Comparison of ENCODE assay signal across 1 fruit fly cellular context in genomic region chr3R:10311076-10311744, dm6.
TF ChIP-seq lines count a peak whose summit lies in the region.

TSS of gene CG6293 (minus strand) at chr3R:10311613.

TF ChIP-seq in whole organism, embryonic, 481 proteins besides CTCF, POLR2A, EP300 and RAD21 (continued from another document):
- no peak for TF ChIP-seq Lpt (GFP tag; optimal IDR thresholded peaks at IDR 0.05; lab: Kevin White, UChicago)
- no peak for TF ChIP-seq CG12391 (tag; optimal IDR thresholded peaks at IDR 0.05; lab: Kevin White, UChicago)
- TF ChIP-seq H2.0 (GFP tag; IDR thresholded peaks at IDR 0.05; lab: Robert Waterston, UW): no peak
- no peak for TF ChIP-seq CG3847 (GFP tag; IDR thresholded peaks at IDR 0.05; lab: Robert Waterston, UW)
- TF ChIP-seq Hmx (GFP tag; optimal IDR thresholded peaks at IDR 0.05; lab: Kevin White, UChicago): no peak
- no peak for TF ChIP-seq luna (GFP tag; optimal IDR thresholded peaks at IDR 0.05; lab: Kevin White, UChicago)
- TF ChIP-seq Bteb2 (GFP tag; optimal IDR thresholded peaks at IDR 0.05; lab: Kevin White, UChicago): no peak
- no peak for TF ChIP-seq chn (GFP tag; optimal IDR thresholded peaks at IDR 0.05; lab: Kevin White, UChicago)
- no peak for TF ChIP-seq Blimp-1 (GFP tag; optimal IDR thresholded peaks at IDR 0.05; lab: Kevin White, UChicago)
- no peak for TF ChIP-seq bigmax (GFP tag; optimal IDR thresholded peaks at IDR 0.05; lab: Kevin White, UChicago)
- no peak for TF ChIP-seq gce (GFP tag; IDR thresholded peaks at IDR 0.05; lab: Robert Waterston, UW)
- no peak for TF ChIP-seq CG2120 (GFP tag; optimal IDR thresholded peaks at IDR 0.05; lab: Kevin White, UChicago)
- no peak for TF ChIP-seq CG4820 (GFP tag; optimal IDR thresholded peaks at IDR 0.05; lab: Kevin White, UChicago)
- TF ChIP-seq CG12155 (GFP tag; optimal IDR thresholded peaks at IDR 0.05; lab: Kevin White, UChicago): no peak
- TF ChIP-seq cad (GFP tag; optimal IDR thresholded peaks at IDR 0.05; lab: Kevin White, UChicago): no peak
- no peak for TF ChIP-seq CG10543 (GFP tag; optimal IDR thresholded peaks at IDR 0.05; lab: Kevin White, UChicago)
- TF ChIP-seq vvl (GFP tag; IDR thresholded peaks at IDR 0.05; lab: Robert Waterston, UW): no peak
- no peak for TF ChIP-seq CG10321 (GFP tag; IDR thresholded peaks at IDR 0.05; lab: Robert Waterston, UW)
- no peak for TF ChIP-seq CG30020 (tag; optimal IDR thresholded peaks at IDR 0.05; lab: Kevin White, UChicago)
- no peak for TF ChIP-seq vfl (GFP tag; optimal IDR thresholded peaks at IDR 0.05; lab: Kevin White, UChicago)
- no peak for TF ChIP-seq maf-S (GFP tag; optimal IDR thresholded peaks at IDR 0.05; lab: Kevin White, UChicago)
- TF ChIP-seq chif (GFP tag; optimal IDR thresholded peaks at IDR 0.05; lab: Kevin White, UChicago): no peak
- no peak for TF ChIP-seq dysf (GFP tag; IDR thresholded peaks at IDR 0.05; lab: Robert Waterston, UW)
- no peak for TF ChIP-seq MBD-R2 (GFP tag; IDR thresholded peaks at IDR 0.05; lab: Robert Waterston, UW)
- TF ChIP-seq E2f2 (GFP tag; IDR thresholded peaks at IDR 0.05; lab: Robert Waterston, UW): 0 out of 2 replicates have a peak, but pooled peaks have one; percentile 15
- no peak for TF ChIP-seq ewg (GFP tag; optimal IDR thresholded peaks at IDR 0.05; lab: Kevin White, UChicago)
- no peak for TF ChIP-seq CG8924 (tag; optimal IDR thresholded peaks at IDR 0.05; lab: Kevin White, UChicago)
- TF ChIP-seq ato (GFP tag; IDR thresholded peaks at IDR 0.05; lab: Robert Waterston, UW; ENCODE audit: partially characterized antibody): no peak
- TF ChIP-seq NC2β (GFP tag; optimal IDR thresholded peaks at IDR 0.05; lab: Kevin White, UChicago): no peak
- no peak for TF ChIP-seq CG9727 (GFP tag; optimal IDR thresholded peaks at IDR 0.05; lab: Kevin White, UChicago)
- TF ChIP-seq Bdp1 (GFP tag; optimal IDR thresholded peaks at IDR 0.05; lab: Kevin White, UChicago): no peak
- TF ChIP-seq Sry-β (GFP tag; optimal IDR thresholded peaks at IDR 0.05; lab: Kevin White, UChicago): no peak
- TF ChIP-seq CG17186 (GFP tag; optimal IDR thresholded peaks at IDR 0.05; lab: Kevin White, UChicago): no peak
- TF ChIP-seq Ets65A (GFP tag; lab: Kevin White, UChicago): peak; percentile 39
- no peak for TF ChIP-seq Rx (GFP tag; IDR thresholded peaks at IDR 0.05; lab: Robert Waterston, UW)
- TF ChIP-seq CG31365 (tag; optimal IDR thresholded peaks at IDR 0.05; lab: Kevin White, UChicago): no peak
- no peak for TF ChIP-seq row (GFP tag; IDR thresholded peaks at IDR 0.05; lab: Robert Waterston, UW)
- no peak for TF ChIP-seq Elba2 (GFP tag; optimal IDR thresholded peaks at IDR 0.05; lab: Kevin White, UChicago)
- no peak for TF ChIP-seq Xrp1 (GFP tag; IDR thresholded peaks at IDR 0.05; lab: Robert Waterston, UW)
